Worm (Caenorhabditis elegans) whole organism, L4 larva: Measurements from ENCODE around the gene C49C3.21.

Source experiments
- D1046.2 ChIP-seq: fragments of 200-800 bp; sonication (Bioruptor generic); IDR thresholded peaks from 2 replicates; pipeline ENCODE4 v1.3.6; 2022; ENCODE audit warnings: missing genetic modification characterization, missing compliant biosample characterization
- F10B5.3 ChIP-seq: sonication (generic microtip); optimal IDR thresholded peaks from 2 replicates; lab custom pipeline; 2016; ENCODE audit warnings: mild to moderate bottlenecking, missing genetic modification characterization, missing compliant biosample characterization
- F49E8.2 ChIP-seq: sonication (generic microtip); optimal IDR thresholded peaks from 2 replicates; lab custom pipeline; 2016; ENCODE audit warnings: missing compliant biosample characterization, mild to moderate bottlenecking, missing genetic modification characterization, borderline replicate concordance
- T26A8.4 ChIP-seq: fragments of 200-800 bp; sonication (Bioruptor generic); IDR thresholded peaks from 2 replicates; pipeline ENCODE4 v1.3.6; 2022; ENCODE audit warnings: missing genetic modification characterization, missing compliant biosample characterization
- Y105C5A.15 ChIP-seq: fragments of 200-800 bp; sonication (Bioruptor generic); IDR thresholded peaks from 2 replicates; pipeline ENCODE4 v1.3.6; 2022; ENCODE audit warnings: missing genetic modification characterization, missing compliant biosample characterization
- Y5F2A.4 ChIP-seq: fragments of 200-800 bp; sonication (Bioruptor generic); optimal IDR thresholded peaks from 2 replicates; lab custom pipeline; 2018; ENCODE audit warnings: mild to moderate bottlenecking, missing genetic modification characterization, missing compliant biosample characterization
- Y75B8A.6 ChIP-seq: fragments of 200-800 bp; sonication (Bioruptor generic); IDR thresholded peaks from 2 replicates; pipeline ENCODE4 v1.3.6; 2022; ENCODE audit warnings: missing genetic modification reagents, missing genetic modification characterization, missing compliant biosample characterization
- aha-1 ChIP-seq: fragments of 150-350 bp; peaks from one replicate; lab custom pipeline; 2014; ENCODE audit warnings: missing biosample characterization, missing genetic modification characterization
- aly-2 ChIP-seq: sonication (generic microtip); optimal IDR thresholded peaks from 2 replicates; lab custom pipeline; 2018; ENCODE audit warnings: missing biosample characterization, missing genetic modification characterization
- ama-1 ChIP-seq: fragments of 150-350 bp; optimal IDR thresholded peaks from 2 replicates; lab custom pipeline; 2014; ENCODE audit warnings: inconsistent platforms, mixed read lengths
- attf-4 ChIP-seq: sonication (generic microtip); optimal IDR thresholded peaks from 3 replicates; lab custom pipeline; 2017; ENCODE audit warnings: missing biosample characterization, missing genetic modification characterization
- ceh-20 ChIP-seq: fragments of 200-800 bp; sonication (Bioruptor generic); IDR thresholded peaks from 2 replicates; pipeline ENCODE4 v1.3.6; 2022; ENCODE audit warnings: missing genetic modification reagents, missing genetic modification characterization, missing compliant biosample characterization
- ceh-28 ChIP-seq: fragments of 150-350 bp; optimal IDR thresholded peaks from 2 replicates; lab custom pipeline; 2014; ENCODE audit warnings: missing biosample characterization, missing genetic modification reagents, missing genetic modification characterization
- ceh-44 ChIP-seq: fragments of 200-800 bp; sonication (Bioruptor generic); IDR thresholded peaks from 2 replicates; pipeline ENCODE4 v1.3.6; 2022; ENCODE audit warnings: missing genetic modification reagents, missing genetic modification characterization, missing compliant biosample characterization
- daf-12 ChIP-seq: fragments of 150-350 bp; optimal IDR thresholded peaks from 2 replicates; lab custom pipeline; 2014; ENCODE audit warnings: missing biosample characterization, missing genetic modification reagents, missing genetic modification characterization
- daf-16 ChIP-seq, 3 experiments: sonication (generic microtip); optimal IDR thresholded peaks; 2 replicates each; lab custom pipeline; 2016 to 2017; ENCODE audit warnings: missing genetic modification characterization in 3 of 3, missing genetic modification reagents in 3 of 3, mild to moderate bottlenecking in 2 of 3, missing compliant biosample characterization in 2 of 3, missing biosample characterization in 1 of 3, moderate library complexity in 1 of 3
- dmd-8 ChIP-seq: fragments of 200-800 bp; sonication (Bioruptor generic); IDR thresholded peaks from 2 replicates; pipeline ENCODE4 v1.3.6; 2022; ENCODE audit warnings: missing genetic modification characterization, missing compliant biosample characterization
- dmd-9 ChIP-seq: fragments of 200-800 bp; sonication (Bioruptor generic); IDR thresholded peaks from 2 replicates; pipeline ENCODE4 v1.3.6; 2022; ENCODE audit warnings: missing genetic modification reagents, missing genetic modification characterization, missing compliant biosample characterization
- duxl-1 ChIP-seq: sonication (generic microtip); optimal IDR thresholded peaks from 2 replicates; lab custom pipeline; 2016; ENCODE audit warnings: mild to moderate bottlenecking, missing genetic modification characterization, moderate library complexity, missing compliant biosample characterization; ENCODE audit not compliant: poor library complexity
- dve-1 ChIP-seq: sonication (generic microtip); optimal IDR thresholded peaks from 2 replicates; lab custom pipeline; 2017; ENCODE audit warnings: antibody characterized with exemption, mild to moderate bottlenecking, missing genetic modification characterization, missing compliant biosample characterization; ENCODE audit not compliant: insufficient read depth
- egl-27 ChIP-seq: sonication (generic microtip); optimal IDR thresholded peaks from 3 replicates; lab custom pipeline; 2017; ENCODE audit warnings: missing biosample characterization, missing genetic modification reagents, missing genetic modification characterization
- egl-43 ChIP-seq: fragments of 200-800 bp; sonication (Bioruptor generic); IDR thresholded peaks from 2 replicates; pipeline ENCODE4 v1.3.6; 2022; ENCODE audit warnings: missing genetic modification reagents, missing genetic modification characterization, missing compliant biosample characterization
- gei-8 ChIP-seq: fragments of 200-800 bp; sonication (Bioruptor generic); optimal IDR thresholded peaks from 2 replicates; lab custom pipeline; 2018; ENCODE audit warnings: mild to moderate bottlenecking, missing genetic modification characterization, missing compliant biosample characterization
- hif-1 ChIP-seq, 2 experiments: sonication (generic microtip); optimal IDR thresholded peaks; 2 replicates each; lab custom pipeline; 2016 to 2017; ENCODE audit warnings: missing compliant biosample characterization in 2 of 2, missing genetic modification characterization in 2 of 2, missing genetic modification reagents in 2 of 2, missing genotype in 2 of 2, mild to moderate bottlenecking in 1 of 2
- hlh-30 ChIP-seq: sonication (generic microtip); optimal IDR thresholded peaks from 2 replicates; lab custom pipeline; 2017; ENCODE audit warnings: antibody characterized with exemption, mild to moderate bottlenecking, missing genetic modification characterization, missing compliant biosample characterization; ENCODE audit not compliant: insufficient read depth
- jun-1 ChIP-seq: fragments of 150-350 bp; optimal IDR thresholded peaks from 2 replicates; lab custom pipeline; 2014; ENCODE audit warnings: missing biosample characterization, missing genetic modification reagents, missing genetic modification characterization
- lin-38 ChIP-seq: fragments of 200-800 bp; sonication (Bioruptor generic); IDR thresholded peaks from 2 replicates; pipeline ENCODE4 v1.3.6; 2022; ENCODE audit warnings: missing genetic modification reagents, missing genetic modification characterization, missing compliant biosample characterization
- lir-3 ChIP-seq: sonication (generic microtip); optimal IDR thresholded peaks from 2 replicates; lab custom pipeline; 2016; ENCODE audit warnings: mild to moderate bottlenecking, missing genetic modification characterization, missing compliant biosample characterization
- lsy-2 ChIP-seq, 2 experiments: fragments of 150-350 bp in 1 of 2; sonication (generic microtip) in 1 of 2; optimal IDR thresholded peaks; 2 replicates each; lab custom pipeline; 2014 to 2017; ENCODE audit warnings: missing biosample characterization in 2 of 2, missing genetic modification characterization in 2 of 2
- mdl-1 ChIP-seq, 2 experiments: fragments of 150-350 bp in 1 of 2; sonication (generic microtip) in 1 of 2; optimal IDR thresholded peaks; 2 replicates each; lab custom pipeline; 2014 to 2017; ENCODE audit warnings: missing biosample characterization in 2 of 2, missing genetic modification characterization in 2 of 2
- mep-1 ChIP-seq: fragments of 150-350 bp; sonication (generic microtip); optimal IDR thresholded peaks from 3 replicates; lab custom pipeline; 2014; ENCODE audit warnings: missing biosample characterization, missing genetic modification characterization
- mes-2 ChIP-seq: sonication (generic microtip); optimal IDR thresholded peaks from 2 replicates; lab custom pipeline; 2016; ENCODE audit warnings: missing genotype, mild to moderate bottlenecking, missing genetic modification characterization, missing compliant biosample characterization; ENCODE audit not compliant: poor library complexity, severe bottlenecking
- mxl-2 ChIP-seq: fragments of 200-800 bp; sonication (Bioruptor generic); conservative IDR thresholded peaks from 2 replicates; pipeline ENCODE4 v1.3.6; 2022; ENCODE audit warnings: missing genetic modification reagents, missing genetic modification characterization, missing compliant biosample characterization
- nhr-11 ChIP-seq: fragments of 150-350 bp; optimal IDR thresholded peaks from 2 replicates; lab custom pipeline; 2014; ENCODE audit warnings: missing biosample characterization, missing genetic modification characterization
- nhr-111 ChIP-seq: fragments of 200-800 bp; sonication (Bioruptor generic); optimal IDR thresholded peaks from 2 replicates; lab custom pipeline; 2018; ENCODE audit warnings: mild to moderate bottlenecking, missing genetic modification characterization, missing compliant biosample characterization
- nhr-28 ChIP-seq: fragments of 150-350 bp; optimal IDR thresholded peaks from 2 replicates; lab custom pipeline; 2014; ENCODE audit warnings: missing biosample characterization, missing genetic modification characterization
- nhr-48 ChIP-seq: sonication (generic microtip); optimal IDR thresholded peaks from 2 replicates; lab custom pipeline; 2016; ENCODE audit warnings: mild to moderate bottlenecking, missing genetic modification characterization, missing compliant biosample characterization
- nhr-77 ChIP-seq: fragments of 150-350 bp; optimal IDR thresholded peaks from 2 replicates; lab custom pipeline; 2014; ENCODE audit warnings: missing biosample characterization, missing genetic modification characterization
- rbr-2 ChIP-seq: sonication (generic microtip); optimal IDR thresholded peaks from 2 replicates; lab custom pipeline; 2016; ENCODE audit warnings: missing genotype, missing genetic modification characterization, missing compliant biosample characterization
- saeg-2 ChIP-seq: fragments of 200-800 bp; sonication (Bioruptor generic); IDR thresholded peaks from 2 replicates; pipeline ENCODE4 v1.3.6; 2022; ENCODE audit warnings: missing genetic modification reagents, missing genetic modification characterization, missing compliant biosample characterization
- snpc-1.2 ChIP-seq: fragments of 200-800 bp; sonication (Bioruptor generic); IDR thresholded peaks from 2 replicates; pipeline ENCODE4 v1.3.6; 2022; ENCODE audit warnings: missing genetic modification reagents, missing genetic modification characterization, missing compliant biosample characterization
- spr-1 ChIP-seq: sonication (generic microtip); optimal IDR thresholded peaks from 2 replicates; lab custom pipeline; 2016; ENCODE audit warnings: mild to moderate bottlenecking, missing genetic modification characterization, missing compliant biosample characterization
- spr-3 ChIP-seq: fragments of 200-800 bp; sonication (Bioruptor generic); optimal IDR thresholded peaks from 2 replicates; lab custom pipeline; 2018; ENCODE audit warnings: mild to moderate bottlenecking, missing genetic modification characterization, missing compliant biosample characterization
- tra-1 ChIP-seq: fragments of 200-800 bp; sonication (Bioruptor generic); IDR thresholded peaks from 2 replicates; pipeline ENCODE4 v1.3.6; 2022; ENCODE audit warnings: missing genetic modification reagents, missing genetic modification characterization, missing compliant biosample characterization
- unc-39 ChIP-seq: sonication (generic microtip); optimal IDR thresholded peaks from 2 replicates; lab custom pipeline; 2017; ENCODE audit warnings: missing biosample characterization, missing genetic modification characterization
- unc-62 ChIP-seq, 3 experiments: fragments of 150-350 bp in 1 of 3; sonication (generic microtip); optimal IDR thresholded peaks in 2 of 3; peaks in 1 of 3; 1 replicate in 1 of 3; 2 replicates in 2 of 3; lab custom pipeline; 2014 to 2017; ENCODE audit warnings: missing biosample characterization in 3 of 3, missing genetic modification characterization in 3 of 3, missing genetic modification reagents in 3 of 3, missing genotype in 1 of 3
- vab-7 ChIP-seq: fragments of 200-800 bp; sonication (Bioruptor generic); IDR thresholded peaks from 2 replicates; pipeline ENCODE4 v1.3.6; 2022; ENCODE audit warnings: missing genetic modification reagents, missing genetic modification characterization, missing compliant biosample characterization
- zip-11 ChIP-seq: fragments of 200-800 bp; sonication (Bioruptor generic); IDR thresholded peaks from 2 replicates; pipeline ENCODE4 v1.3.6; 2022; ENCODE audit warnings: missing genetic modification characterization, missing compliant biosample characterization
- ztf-11 ChIP-seq: fragments of 150-350 bp; optimal IDR thresholded peaks from 2 replicates; lab custom pipeline; 2014; ENCODE audit warnings: missing biosample characterization, missing genetic modification characterization

Gene C49C3.21

ce11 chrIV:17333542-17334281 is 9.1 kb upstream of the C49C3.21 start, which contains the start of gene C49C3.15:
TSS of gene C49C3.15 (plus strand) at chrIV:17334231.
- TF ChIP-seq vab-7 (GFP tag; lab: Robert Waterston, UW) (no peak), spr-1 (tag; lab: Kevin White, UChicago) (no peak), F10B5.3 (tag; lab: Kevin White, UChicago) (no peak), D1046.2 (GFP tag; lab: Robert Waterston, UW) (no peak), duxl-1 (tag; lab: Kevin White, UChicago) (no peak), ceh-44 (no peak), Y75B8A.6 (GFP tag; lab: Robert Waterston, UW) (no peak), aly-2 (tag; lab: Kevin White, UChicago) (no peak), rbr-2 (peak; percentile 10), daf-12 (no peak), tra-1 (GFP tag; lab: Robert Waterston, UW) (no peak), T26A8.4 (GFP tag; lab: Robert Waterston, UW) (no peak), hif-1 (tag; optimal IDR thresholded peaks at IDR 0.05; lab: Kevin White, UChicago) (peak in 1 of 2 experiments; percentile 83), dmd-8 (GFP tag; lab: Robert Waterston, UW) (no peak), lsy-2 (tag; optimal IDR thresholded peaks at IDR 0.05; lab: Kevin White, UChicago) (peak in 1 of 2 experiments; percentile 54), mes-2 (peak; percentile 47), daf-16 (GFP tag; optimal IDR thresholded peaks at IDR 0.05; lab: Kevin White, UChicago) (no peak), daf-16 (tag; optimal IDR thresholded peaks at IDR 0.05; lab: Kevin White, UChicago) (peak; percentile 23), jun-1 (tag; lab: Kevin White, UChicago) (no peak), nhr-111 (GFP tag; lab: Kevin White, UChicago) (no peak), ztf-11 (tag; lab: Kevin White, UChicago) (no peak), Y105C5A.15 (GFP tag; lab: Robert Waterston, UW) (no peak), nhr-11 (tag; lab: Kevin White, UChicago) (no peak), lir-3 (tag; lab: Kevin White, UChicago) (no peak), unc-62 (GFP tag; optimal IDR thresholded peaks at IDR 0.05 in 1 of 2; lab: Kevin White, UChicago) (peak in 1 of 2 experiments; percentile 80), unc-62 (tag; optimal IDR thresholded peaks at IDR 0.05; lab: Kevin White, UChicago) (no peak), egl-27 (tag; lab: Kevin White, UChicago) (no peak), aha-1 (tag; lab: Kevin White, UChicago) (no peak), nhr-48 (tag; lab: Kevin White, UChicago) (no peak), ama-1 (lab: Kevin White, UChicago) (no peak), mdl-1 (tag; optimal IDR thresholded peaks at IDR 0.05; lab: Kevin White, UChicago) (peak in 1 of 2 experiments; percentile 10), mep-1 (tag; lab: Kevin White, UChicago) (peak; percentile 42), ceh-20 (GFP tag; lab: Robert Waterston, UW) (no peak), egl-43 (GFP tag; lab: Robert Waterston, UW) (no peak), nhr-28 (tag; lab: Kevin White, UChicago) (peak; percentile 21), hlh-30 (tag; lab: Kevin White, UChicago) (peak; percentile 96), gei-8 (GFP tag; lab: Kevin White, UChicago) (no peak), snpc-1.2 (no peak), zip-11 (GFP tag; lab: Robert Waterston, UW) (no peak), dve-1 (tag; lab: Kevin White, UChicago) (peak; percentile 45), F49E8.2 (no peak), ceh-28 (tag; lab: Kevin White, UChicago) (no peak), attf-4 (tag; lab: Kevin White, UChicago) (no peak), unc-39 (no peak), Y5F2A.4 (GFP tag; lab: Kevin White, UChicago) (no peak), spr-3 (GFP tag; lab: Kevin White, UChicago) (no peak), mxl-2 (GFP tag; lab: Robert Waterston, UW) (no peak), nhr-77 (tag; lab: Kevin White, UChicago) (no peak), dmd-9 (GFP tag; lab: Robert Waterston, UW) (no peak), lin-38 (peak; percentile 48; the same call in 1 of the 2 replicates), saeg-2 (GFP tag; lab: Robert Waterston, UW) (no peak)
